Fruit fly (Drosophila melanogaster) whole organism, embryonic: Measurements from ENCODE around the gene Cpsf5.

Source experiments
- B-H1 ChIP-seq: fragments of 200-800 bp; sonication (Bioruptor generic); IDR thresholded peaks from 3 replicates; pipeline ENCODE4 v1.3.6; 2022; ENCODE audit warnings: missing biosample characterization, missing genetic modification characterization
- CG1024 ChIP-seq: fragments of 200-800 bp; sonication (Bioruptor generic); IDR thresholded peaks from 2 replicates; pipeline ENCODE4 v1.3.6; 2022; ENCODE audit warnings: missing biosample characterization, missing genetic modification characterization
- CG10267 ChIP-seq: fragments of 200-800 bp; sonication (Bioruptor generic); optimal IDR thresholded peaks from 2 replicates; lab custom pipeline; 2018; ENCODE audit warnings: missing biosample characterization, mild to moderate bottlenecking, missing genetic modification characterization, moderate library complexity
- CG12659 ChIP-seq: fragments of 200-800 bp; sonication (Bioruptor generic); optimal IDR thresholded peaks from 3 replicates; lab custom pipeline; 2017; ENCODE audit warnings: mild to moderate bottlenecking, missing biosample characterization, missing genetic modification reagents, missing genetic modification characterization
- CG12769 ChIP-seq: fragments of 200-800 bp; sonication (Bioruptor generic); optimal IDR thresholded peaks from 2 replicates; lab custom pipeline; 2019; ENCODE audit warnings: missing biosample characterization, mild to moderate bottlenecking, missing genetic modification characterization, moderate library complexity
- CG14860 ChIP-seq: fragments of 200-800 bp; sonication (Bioruptor generic); IDR thresholded peaks from 3 replicates; pipeline ENCODE4 v1.3.6; 2022; ENCODE audit warnings: missing biosample characterization, missing genetic modification characterization; ENCODE audit not compliant: partially characterized antibody
- CG15479 ChIP-seq: fragments of 200-800 bp; sonication (Bioruptor generic); optimal IDR thresholded peaks from 3 replicates; lab custom pipeline; 2019; ENCODE audit warnings: missing biosample characterization, mild to moderate bottlenecking, missing genetic modification characterization, moderate library complexity
- CG16813 ChIP-seq: fragments of 200-800 bp; sonication (Bioruptor generic); IDR thresholded peaks from 3 replicates; pipeline ENCODE4 v1.3.6; 2022; ENCODE audit warnings: missing biosample characterization, missing genetic modification characterization; ENCODE audit not compliant: partially characterized antibody
- CG2712 ChIP-seq: fragments of 200-800 bp; optimal IDR thresholded peaks from 3 replicates; lab custom pipeline; 2019; ENCODE audit warnings: missing biosample characterization, mild to moderate bottlenecking, missing genetic modification characterization, moderate library complexity
- CG30431 ChIP-seq: fragments of 200-800 bp; sonication (Bioruptor generic); optimal IDR thresholded peaks from 2 replicates; lab custom pipeline; 2017; ENCODE audit warnings: missing biosample characterization, missing genetic modification characterization
- CG3407 ChIP-seq: fragments of 200-800 bp; sonication (Bioruptor generic); optimal IDR thresholded peaks from 2 replicates; lab custom pipeline; 2018; ENCODE audit warnings: missing biosample characterization, mild to moderate bottlenecking, missing genetic modification characterization
- CG3726 ChIP-seq: fragments of 200-800 bp; sonication (Bioruptor generic); IDR thresholded peaks from 3 replicates; pipeline ENCODE4, ENCODE4 v1.3.6; 2022; ENCODE audit warnings: missing biosample characterization, missing genetic modification characterization
- CG3838 ChIP-seq: fragments of 200-800 bp; sonication (Bioruptor generic); optimal IDR thresholded peaks from 3 replicates; lab custom pipeline; 2016; ENCODE audit warnings: missing biosample characterization, missing genetic modification characterization
- CG4404 ChIP-seq: fragments of 200-800 bp; sonication (Bioruptor generic); IDR thresholded peaks from 2 replicates; pipeline ENCODE4 v1.3.6; 2022; ENCODE audit warnings: missing biosample characterization, missing genetic modification characterization
- CG6175 ChIP-seq: fragments of 200-800 bp; sonication (Bioruptor generic); IDR thresholded peaks from 3 replicates; pipeline ENCODE4 v1.3.6; 2022; ENCODE audit warnings: missing biosample characterization, missing genetic modification characterization
- CG8359 ChIP-seq: fragments of 200-800 bp; sonication (Bioruptor generic); optimal IDR thresholded peaks from 2 replicates; lab custom pipeline; 2017; ENCODE audit warnings: missing biosample characterization, mild to moderate bottlenecking, missing genetic modification characterization, borderline replicate concordance
- E2f1 ChIP-seq: fragments of 200-800 bp; sonication (Bioruptor generic); IDR thresholded peaks from 2 replicates; pipeline ENCODE4 v1.3.6; 2022; ENCODE audit warnings: missing biosample characterization, missing genetic modification characterization
- Ets65A ChIP-seq: fragments of 200-800 bp; sonication (Bioruptor generic); peaks from one replicate; lab custom pipeline; 2016; ENCODE audit warnings: missing biosample characterization, missing genetic modification characterization
- Fer1 ChIP-seq: fragments of 200-800 bp; sonication (Bioruptor generic); optimal IDR thresholded peaks from 2 replicates; lab custom pipeline; 2017; ENCODE audit warnings: missing biosample characterization, mild to moderate bottlenecking, missing genetic modification characterization
- GATAe ChIP-seq: fragments of 200-800 bp; sonication (Bioruptor generic); conservative IDR thresholded peaks from 2 replicates; pipeline ENCODE4 v1.3.6; 2022; ENCODE audit warnings: missing biosample characterization, missing genetic modification characterization
- Hr78 ChIP-seq, 2 experiments: fragments of 200-800 bp in 1 of 2; fragments of >200 bp in 1 of 2; sonication (Bioruptor generic) in 1 of 2; optimal IDR thresholded peaks; 2 replicates each; lab custom pipeline; 2017 to 2019; ENCODE audit warnings: missing biosample characterization in 2 of 2, missing genetic modification characterization in 2 of 2, mild to moderate bottlenecking in 1 of 2, moderate library complexity in 1 of 2
- Mrtf ChIP-seq: fragments of 200-800 bp; sonication (Bioruptor generic); IDR thresholded peaks from 3 replicates; pipeline ENCODE4 v1.3.6; 2022; ENCODE audit warnings: missing biosample characterization, missing genetic modification characterization
- NC2β ChIP-seq: fragments of 200-800 bp; sonication (Bioruptor generic); optimal IDR thresholded peaks from 2 replicates; lab custom pipeline; 2016; ENCODE audit warnings: missing biosample characterization, missing genetic modification characterization
- PHDP ChIP-seq: fragments of 200-800 bp; sonication (Bioruptor generic); optimal IDR thresholded peaks from 3 replicates; lab custom pipeline; 2018; ENCODE audit warnings: missing biosample characterization, mild to moderate bottlenecking, missing genetic modification characterization, moderate library complexity
- Pdp1 ChIP-seq, 2 experiments: fragments of 200-800 bp; sonication (Bioruptor generic); optimal IDR thresholded peaks; 3 replicates each; lab custom pipeline; 2016; ENCODE audit warnings: missing biosample characterization in 2 of 2, missing genetic modification characterization in 2 of 2, mild to moderate bottlenecking in 1 of 2, moderate library complexity in 1 of 2
- Ssrp ChIP-seq: fragments of 200-800 bp; sonication (Bioruptor generic); optimal IDR thresholded peaks from 2 replicates; lab custom pipeline; 2018; ENCODE audit warnings: missing biosample characterization, mild to moderate bottlenecking, missing genetic modification characterization, moderate library complexity
- Vsx1 ChIP-seq: fragments of 200-800 bp; sonication (Bioruptor generic); optimal IDR thresholded peaks from 2 replicates; lab custom pipeline; 2017; ENCODE audit warnings: missing biosample characterization, mild to moderate bottlenecking, missing genetic modification characterization, missing genetic modification reagents
- ac ChIP-seq: fragments of 200-800 bp; sonication (Bioruptor generic); optimal IDR thresholded peaks from 3 replicates; lab custom pipeline; 2017; ENCODE audit warnings: missing biosample characterization, mild to moderate bottlenecking, missing genetic modification characterization
- cad ChIP-seq: fragments of >200 bp; optimal IDR thresholded peaks from 2 replicates; lab custom pipeline; 2017; ENCODE audit warnings: missing biosample characterization, missing genetic modification characterization
- dan ChIP-seq: fragments of 200-800 bp; sonication (Bioruptor generic); IDR thresholded peaks from 2 replicates; pipeline ENCODE4 v1.3.6; 2022; ENCODE audit warnings: missing biosample characterization, missing genetic modification characterization
- gce ChIP-seq: fragments of 200-800 bp; sonication (Bioruptor generic); IDR thresholded peaks from 3 replicates; pipeline ENCODE4 v1.3.6; 2022; ENCODE audit warnings: missing biosample characterization, missing genetic modification characterization
- grau ChIP-seq: fragments of 200-800 bp; optimal IDR thresholded peaks from 3 replicates; lab custom pipeline; 2019; ENCODE audit warnings: missing biosample characterization, mild to moderate bottlenecking, missing genetic modification characterization, moderate library complexity
- gt ChIP-seq: fragments of 200-800 bp; sonication (Bioruptor generic); IDR thresholded peaks from 2 replicates; pipeline ENCODE4 v1.3.6; 2022; ENCODE audit warnings: missing biosample characterization, missing genetic modification characterization
- klu ChIP-seq: fragments of 200-800 bp; sonication (Bioruptor generic); IDR thresholded peaks from 2 replicates; pipeline ENCODE4 v1.3.6; 2022; ENCODE audit warnings: missing biosample characterization, missing genetic modification characterization
- nerfin-1 ChIP-seq: fragments of 200-800 bp; sonication (Bioruptor generic); optimal IDR thresholded peaks from 3 replicates; lab custom pipeline; 2019; ENCODE audit warnings: missing biosample characterization, mild to moderate bottlenecking, missing genetic modification characterization, moderate library complexity
- p53 ChIP-seq: fragments of 200-800 bp; sonication (Bioruptor generic); optimal IDR thresholded peaks from 2 replicates; lab custom pipeline; 2016; ENCODE audit warnings: missing biosample characterization, missing genetic modification characterization
- rib ChIP-seq: fragments of 200-800 bp; sonication (Bioruptor generic); IDR thresholded peaks from 2 replicates; pipeline ENCODE4 v1.3.6; 2022; ENCODE audit warnings: missing biosample characterization, missing genetic modification characterization
- tll ChIP-seq, 2 experiments: fragments of 200-800 bp in 1 of 2; fragments of >200 bp in 1 of 2; sonication (Bioruptor generic) in 1 of 2; optimal IDR thresholded peaks; 2 replicates each; lab custom pipeline; 2017 to 2019; ENCODE audit warnings: missing biosample characterization in 2 of 2, missing genetic modification characterization in 2 of 2, mild to moderate bottlenecking in 1 of 2, moderate library complexity in 1 of 2
- trem ChIP-seq: fragments of 200-800 bp; optimal IDR thresholded peaks from 3 replicates; lab custom pipeline; 2019; ENCODE audit warnings: missing biosample characterization, mild to moderate bottlenecking, missing genetic modification characterization, moderate library complexity
- zfh1 ChIP-seq: fragments of 200-800 bp; sonication (Bioruptor generic); IDR thresholded peaks from 3 replicates; pipeline ENCODE4 v1.3.6; 2022; ENCODE audit warnings: missing biosample characterization, missing genetic modification characterization

Gene Cpsf5

DNA sequence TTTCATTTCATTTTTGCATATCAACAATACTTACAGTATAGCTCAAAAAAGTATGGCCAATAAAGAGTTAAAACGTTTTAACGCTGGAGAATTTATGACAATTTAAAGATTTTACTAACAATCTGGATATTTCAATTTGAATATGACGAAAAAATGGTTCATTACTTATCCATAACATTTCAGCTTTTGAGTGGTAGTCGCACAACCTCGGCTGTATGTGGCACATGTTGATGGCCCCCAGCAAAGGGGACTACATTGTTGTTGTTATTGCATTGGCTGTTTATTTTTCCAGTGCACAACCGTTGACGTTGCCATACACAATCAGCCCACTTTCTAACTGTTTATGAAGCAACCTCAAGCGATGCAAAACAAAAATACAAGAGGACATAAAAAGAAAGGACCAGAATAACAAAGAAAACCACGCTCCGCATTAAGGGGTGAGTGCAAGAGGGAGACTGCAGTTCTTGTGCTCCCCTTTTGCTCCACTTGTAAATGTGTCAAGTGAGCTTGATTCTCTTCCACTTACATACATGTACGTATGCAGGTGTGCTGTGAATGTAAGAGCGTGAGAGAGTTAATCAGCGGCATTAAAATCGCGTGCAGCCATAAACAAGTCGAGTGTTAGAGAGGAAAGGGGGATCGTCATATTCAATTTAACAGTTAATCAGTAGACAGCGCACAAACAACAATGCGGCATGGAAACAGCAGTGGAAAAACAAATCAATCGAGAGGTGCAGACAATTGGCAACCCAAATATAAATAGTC is 9.4 kb downstream of the Cpsf5 start (continued):
- TF ChIP-seq E2f1 (GFP tag; lab: Robert Waterston, UW) (no peak), CG2712 (tag; lab: Kevin White, UChicago) (peak; percentile 57), CG10267 (tag; lab: Kevin White, UChicago) (peak; percentile 4), CG3726 (GFP tag; lab: Robert Waterston, UW) (no peak), Mrtf (GFP tag; lab: Robert Waterston, UW) (peak; percentile 57; the same call in 1 of the 3 replicates)
- TF ChIP-seq, all 482 proteins: peak for 180

DNA sequence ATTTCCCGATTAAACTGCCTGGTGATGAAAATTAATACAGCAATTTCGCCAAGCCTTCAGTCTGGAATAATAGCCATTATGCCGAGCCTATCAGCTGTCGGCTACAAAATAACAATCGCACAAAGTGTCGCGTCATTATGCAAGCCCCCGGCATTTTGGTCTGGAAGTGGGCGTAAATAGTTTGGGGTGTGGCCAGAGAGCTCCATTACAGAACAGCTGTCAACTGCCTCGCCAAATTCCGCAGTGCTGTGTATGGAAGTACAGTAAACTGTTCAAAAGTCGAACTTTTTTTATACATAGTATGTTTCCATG is 9.9 kb downstream of the Cpsf5 start:
- peak; percentile 39 for TF ChIP-seq grau (tag; lab: Kevin White, UChicago)
- TF ChIP-seq gce = no peak
- TF ChIP-seq Pdp1 (GFP tag; optimal IDR thresholded peaks at IDR 0.05; lab: Kevin White, UChicago) = peak in 1 of 2 experiments; percentile 52

dm6 chr3L:9421621-9422020 is 10.8 kb downstream of the Cpsf5 start:
- TF ChIP-seq zfh1 (GFP tag; lab: Robert Waterston, UW) = no peak
- TF ChIP-seq ac (GFP tag; lab: Kevin White, UChicago) = peak; percentile 77
- peak in 1 of 2 experiments; percentile 20 for TF ChIP-seq tll (GFP tag; optimal IDR thresholded peaks at IDR 0.05; lab: Kevin White, UChicago)
- TF ChIP-seq p53 = peak; percentile 98
- TF ChIP-seq, all 482 proteins: peak for 3

dm6 chr3L:9422135-9422534 is 11.3 kb downstream of the Cpsf5 start:
- TF ChIP-seq CG3407 (no peak), cad (GFP tag; lab: Kevin White, UChicago) (peak; percentile 13), CG4404 (no peak), CG15479 (peak; percentile 59)

dm6 chr3L:9422636-9423419 is 12.0 kb downstream of the Cpsf5 start, which contains the start of gene aay:
aay (plus strand) TSS chr3L:9423253.
- peak; percentile 97 for TF ChIP-seq klu (GFP tag; lab: Robert Waterston, UW)
- TF ChIP-seq CG3838 (GFP tag; lab: Kevin White, UChicago) = peak; percentile 97
- peak; percentile 98 for TF ChIP-seq CG30431 (GFP tag; lab: Kevin White, UChicago)
- TF ChIP-seq Vsx1 (GFP tag; lab: Kevin White, UChicago) = peak; percentile 97
- TF ChIP-seq CG14860 (GFP tag; lab: Robert Waterston, UW) = no peak
- TF ChIP-seq Ets65A (GFP tag; lab: Kevin White, UChicago) = peak; percentile 100
- TF ChIP-seq zfh1 (GFP tag; lab: Robert Waterston, UW) = peak; percentile 99
- peak; percentile 97 for TF ChIP-seq B-H1 (GFP tag; lab: Robert Waterston, UW)
- TF ChIP-seq rib (GFP tag; lab: Robert Waterston, UW) = peak; percentile 97
- TF ChIP-seq CG12659 (GFP tag; lab: Kevin White, UChicago) = peak; percentile 99
- TF ChIP-seq GATAe (GFP tag; lab: Robert Waterston, UW) = peak; percentile 97
- peak in 1 of 2 experiments; percentile 96 for TF ChIP-seq Hr78 (GFP tag; optimal IDR thresholded peaks at IDR 0.05; lab: Kevin White, UChicago)
- TF ChIP-seq gt (GFP tag; lab: Robert Waterston, UW) = peak; percentile 96
- TF ChIP-seq Ssrp (tag; lab: Kevin White, UChicago) = peak; percentile 99
- peak; percentile 95 for TF ChIP-seq CG1024
- peak; percentile 97 for TF ChIP-seq Mrtf (GFP tag; lab: Robert Waterston, UW)
- TF ChIP-seq nerfin-1 (tag; lab: Kevin White, UChicago) = peak; percentile 98
- TF ChIP-seq dan (GFP tag; lab: Robert Waterston, UW) = peak; percentile 96
- no peak for TF ChIP-seq CG16813
- TF ChIP-seq PHDP (tag; lab: Kevin White, UChicago) = peak; percentile 99
- TF ChIP-seq CG8359 (GFP tag; lab: Kevin White, UChicago) = peak; percentile 95
- peak; percentile 96 for TF ChIP-seq NC2β (GFP tag; lab: Kevin White, UChicago)
- TF ChIP-seq trem (tag; lab: Kevin White, UChicago) = peak; percentile 97
- peak; percentile 98 for TF ChIP-seq CG12769 (tag; lab: Kevin White, UChicago)
- peak; percentile 99 for TF ChIP-seq Fer1 (GFP tag; lab: Kevin White, UChicago)
- peak; percentile 95 for TF ChIP-seq CG6175 (GFP tag; lab: Robert Waterston, UW)
- peak; percentile 98 for TF ChIP-seq CG4404
